Worm (Caenorhabditis elegans) whole organism, L2 larva: ENCODE results near the gene nyn-3.

Source experiments
- C34F6.9 ChIP-seq: fragments of 150-350 bp; optimal IDR thresholded peaks from 2 replicates; lab custom pipeline; 2014; ENCODE audit warnings: missing biosample characterization, missing genetic modification characterization
- F13H6.1 ChIP-seq: sonication (generic microtip); optimal IDR thresholded peaks from 2 replicates; lab custom pipeline; 2016; ENCODE audit warnings: missing genetic modification characterization, missing compliant biosample characterization
- R02D3.7 ChIP-seq: fragments of 150-350 bp; optimal IDR thresholded peaks from 2 replicates; lab custom pipeline; 2014; ENCODE audit warnings: missing biosample characterization, missing genetic modification characterization
- ZK546.5 ChIP-seq: sonication (generic microtip); optimal IDR thresholded peaks from 2 replicates; lab custom pipeline; 2017; ENCODE audit warnings: missing biosample characterization, missing genetic modification characterization
- ama-1 ChIP-seq: fragments of 150-350 bp; optimal IDR thresholded peaks from 2 replicates; lab custom pipeline; 2018; ENCODE audit warnings: inconsistent platforms
- blmp-1 ChIP-seq: sonication (generic microtip); optimal IDR thresholded peaks from 2 replicates; lab custom pipeline; 2017; ENCODE audit warnings: missing genetic modification characterization, mild to moderate bottlenecking, missing compliant biosample characterization, antibody characterized with exemption, moderate library complexity; ENCODE audit not compliant: insufficient read depth
- ceh-82 ChIP-seq: fragments of 150-350 bp; optimal IDR thresholded peaks from 2 replicates; lab custom pipeline; 2014; ENCODE audit warnings: missing biosample characterization, missing genetic modification characterization
- crh-2 ChIP-seq: sonication (generic microtip); optimal IDR thresholded peaks from 2 replicates; lab custom pipeline; 2017; ENCODE audit warnings: missing biosample characterization, missing genetic modification characterization
- dmd-4 ChIP-seq: sonication (generic microtip); optimal IDR thresholded peaks from 2 replicates; lab custom pipeline; 2017; ENCODE audit warnings: missing biosample characterization, missing genetic modification characterization
- egl-27 ChIP-seq: sonication (generic microtip); optimal IDR thresholded peaks from 3 replicates; lab custom pipeline; 2017; ENCODE audit warnings: missing biosample characterization, missing genetic modification reagents, missing genetic modification characterization
- elt-3 ChIP-seq: sonication (generic microtip); optimal IDR thresholded peaks from 2 replicates; lab custom pipeline; 2017; ENCODE audit warnings: missing biosample characterization, missing genetic modification characterization
- fos-1 ChIP-seq: fragments of 150-350 bp; optimal IDR thresholded peaks from 2 replicates; lab custom pipeline; 2014; ENCODE audit warnings: missing biosample characterization, missing genetic modification characterization
- gmeb-1 ChIP-seq: fragments of 150-350 bp; optimal IDR thresholded peaks from 2 replicates; lab custom pipeline; 2014; ENCODE audit warnings: missing biosample characterization, missing genetic modification characterization
- lin-11 ChIP-seq: fragments of 150-350 bp; sonication (generic microtip); optimal IDR thresholded peaks from 2 replicates; lab custom pipeline; 2014; ENCODE audit warnings: missing biosample characterization, missing genetic modification characterization, inconsistent platforms, mixed read lengths
- lin-13 ChIP-seq: fragments of 150-350 bp; optimal IDR thresholded peaks from 2 replicates; lab custom pipeline; 2014; ENCODE audit warnings: missing biosample characterization, missing genetic modification reagents, missing genetic modification characterization
- lin-39 ChIP-seq: fragments of 150-350 bp; optimal IDR thresholded peaks from 2 replicates; lab custom pipeline; 2014; ENCODE audit warnings: missing biosample characterization, missing genetic modification reagents, missing genetic modification characterization
- lsy-2 ChIP-seq, 2 experiments: fragments of 150-350 bp in 1 of 2; sonication (generic microtip) in 1 of 2; optimal IDR thresholded peaks; 2 replicates each; lab custom pipeline; 2014 to 2017; ENCODE audit warnings: missing biosample characterization in 2 of 2, missing genetic modification characterization in 2 of 2
- mbf-1 ChIP-seq: sonication (generic microtip); optimal IDR thresholded peaks from 2 replicates; lab custom pipeline; 2017; ENCODE audit warnings: missing biosample characterization, missing genetic modification characterization
- mdl-1 ChIP-seq, 2 experiments: fragments of 150-350 bp in 1 of 2; sonication (generic microtip) in 1 of 2; optimal IDR thresholded peaks; 2 replicates each; lab custom pipeline; 2017; ENCODE audit warnings: missing biosample characterization in 2 of 2, missing genetic modification characterization in 2 of 2
- nhr-12 ChIP-seq: fragments of 150-350 bp; optimal IDR thresholded peaks from 2 replicates; lab custom pipeline; 2014; ENCODE audit warnings: missing biosample characterization, missing genetic modification characterization
- nhr-129 ChIP-seq: fragments of 150-350 bp; optimal IDR thresholded peaks from 2 replicates; lab custom pipeline; 2014; ENCODE audit warnings: missing biosample characterization, missing genetic modification characterization
- nhr-21 ChIP-seq: fragments of 150-350 bp; optimal IDR thresholded peaks from 2 replicates; lab custom pipeline; 2014; ENCODE audit warnings: missing biosample characterization, missing genetic modification characterization
- nhr-23 ChIP-seq: fragments of 150-350 bp; optimal IDR thresholded peaks from 2 replicates; lab custom pipeline; 2014; ENCODE audit warnings: missing biosample characterization, missing genetic modification reagents, missing genetic modification characterization
- nhr-237 ChIP-seq: fragments of 150-350 bp; optimal IDR thresholded peaks from 2 replicates; lab custom pipeline; 2014; ENCODE audit warnings: missing biosample characterization, missing genetic modification characterization
- nhr-25 ChIP-seq: fragments of 150-350 bp; sonication (generic microtip); optimal IDR thresholded peaks from 3 replicates; lab custom pipeline; 2014; ENCODE audit warnings: missing biosample characterization, missing genetic modification characterization
- nhr-77 ChIP-seq: fragments of 150-350 bp; optimal IDR thresholded peaks from 2 replicates; lab custom pipeline; 2014; ENCODE audit warnings: missing biosample characterization, missing genetic modification characterization
- peb-1 ChIP-seq: fragments of 150-350 bp; optimal IDR thresholded peaks from 2 replicates; lab custom pipeline; 2014; ENCODE audit warnings: missing biosample characterization, missing genetic modification characterization
- skn-1 ChIP-seq: sonication (generic microtip); optimal IDR thresholded peaks from 2 replicates; lab custom pipeline; 2017; ENCODE audit warnings: missing biosample characterization, missing genetic modification characterization
- sma-9 ChIP-seq, 2 experiments: fragments of 150-350 bp in 1 of 2; sonication (generic microtip) in 1 of 2; optimal IDR thresholded peaks; 2 replicates each; lab custom pipeline; 2014 to 2016; ENCODE audit warnings: missing genetic modification characterization in 2 of 2, mild to moderate bottlenecking in 1 of 2, missing biosample characterization in 1 of 2, missing compliant biosample characterization in 1 of 2, missing genetic modification reagents in 1 of 2, moderate library complexity in 1 of 2
- snpc-4 ChIP-seq: fragments of 150-350 bp; optimal IDR thresholded peaks from 2 replicates; lab custom pipeline; 2014; ENCODE audit warnings: missing biosample characterization, missing genetic modification characterization
- unc-39 ChIP-seq: fragments of 150-350 bp; optimal IDR thresholded peaks from 2 replicates; lab custom pipeline; 2014; ENCODE audit warnings: missing biosample characterization, missing genetic modification characterization
- unc-55 ChIP-seq: fragments of 150-350 bp; sonication (generic microtip); optimal IDR thresholded peaks from 3 replicates; lab custom pipeline; 2014; ENCODE audit warnings: missing biosample characterization, missing genetic modification reagents, missing genetic modification characterization
- unc-62 ChIP-seq: fragments of 150-350 bp; optimal IDR thresholded peaks from 2 replicates; lab custom pipeline; 2014; ENCODE audit warnings: missing biosample characterization, missing genetic modification reagents, missing genetic modification characterization
- ztf-1 ChIP-seq: fragments of 200-800 bp; sonication (Bioruptor generic); conservative IDR thresholded peaks from 2 replicates; pipeline ENCODE4 v1.3.6; 2022; ENCODE audit warnings: missing genetic modification characterization, missing compliant biosample characterization
- ztf-4 ChIP-seq: fragments of 150-350 bp; optimal IDR thresholded peaks from 2 replicates; lab custom pipeline; 2014; ENCODE audit warnings: missing biosample characterization, missing genetic modification characterization

The nyn-3 gene

DNA sequence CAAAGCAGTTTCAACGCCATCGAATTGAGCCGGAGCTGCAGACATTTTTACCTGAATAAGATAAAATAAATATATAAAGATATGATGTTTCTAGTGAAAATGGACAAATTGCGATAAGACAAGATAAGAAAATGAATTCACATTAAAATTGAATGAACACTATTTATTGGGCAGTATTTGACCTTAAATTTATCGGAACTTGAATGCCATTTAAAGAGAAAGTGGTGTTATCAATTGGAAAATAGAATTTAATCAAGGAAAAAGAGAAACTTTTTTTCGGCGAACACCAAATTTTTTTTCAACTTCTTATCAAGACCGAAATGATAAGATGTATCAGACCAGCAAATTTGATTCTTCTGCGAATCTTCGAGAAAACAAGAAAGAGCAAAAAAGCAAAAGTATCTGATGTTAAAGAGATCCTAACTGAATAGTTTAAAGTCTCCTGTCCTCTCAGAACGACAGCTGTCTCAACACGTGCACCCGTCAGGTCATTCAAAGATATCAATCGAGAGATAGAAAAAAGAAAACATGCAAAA lies 2.3 kb downstream of the nyn-3 start, which contains the start of gene upb-1:
upb-1 (minus strand) TSS at position 51 of the 536 bp plus-strand sequence.
- TF ChIP-seq nhr-25 (tag; lab: Kevin White, UChicago) (no peak), nhr-23 (tag; lab: Kevin White, UChicago) (no peak), sma-9 (GFP tag; optimal IDR thresholded peaks at IDR 0.05; lab: Kevin White, UChicago) (peak; percentile 63), sma-9 (tag; optimal IDR thresholded peaks at IDR 0.05; lab: Kevin White, UChicago) (no peak), lsy-2 (tag; optimal IDR thresholded peaks at IDR 0.05; lab: Kevin White, UChicago) (peak in 1 of 2 experiments; percentile 52), blmp-1 (tag; lab: Kevin White, UChicago) (peak; percentile 23), F13H6.1 (tag; lab: Kevin White, UChicago) (peak; percentile 63), C34F6.9 (tag; lab: Kevin White, UChicago) (peak; percentile 47), nhr-129 (peak; percentile 53), fos-1 (tag; lab: Kevin White, UChicago) (peak; percentile 41)

DNA sequence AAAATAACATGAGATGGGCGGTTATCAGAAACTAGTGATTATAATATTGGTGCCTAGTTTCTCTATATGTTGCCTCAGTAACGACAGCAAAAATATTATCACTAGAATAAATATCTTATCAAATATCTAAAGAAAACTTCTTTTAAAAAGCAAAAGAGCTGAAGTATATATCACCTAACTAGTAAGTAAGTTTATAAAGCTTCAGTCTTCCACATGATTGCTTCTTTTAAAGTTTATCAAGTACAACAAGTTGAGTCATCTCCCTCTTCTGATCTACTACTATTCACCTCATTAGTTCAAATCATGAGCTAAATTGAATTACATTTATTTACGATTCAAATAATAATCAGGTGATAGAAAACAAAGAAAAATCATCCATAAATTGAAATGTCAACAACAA lies 4.3 kb downstream of the nyn-3 start:
- TF ChIP-seq lsy-2 (tag; optimal IDR thresholded peaks at IDR 0.05; lab: Kevin White, UChicago) (peak in 1 of 2 experiments; percentile 14), egl-27 (tag; lab: Kevin White, UChicago) (no peak), fos-1 (tag; lab: Kevin White, UChicago) (no peak), ztf-4 (peak; percentile 58), elt-3 (tag; lab: Kevin White, UChicago) (no peak), peb-1 (tag; lab: Kevin White, UChicago) (no peak)

DNA sequence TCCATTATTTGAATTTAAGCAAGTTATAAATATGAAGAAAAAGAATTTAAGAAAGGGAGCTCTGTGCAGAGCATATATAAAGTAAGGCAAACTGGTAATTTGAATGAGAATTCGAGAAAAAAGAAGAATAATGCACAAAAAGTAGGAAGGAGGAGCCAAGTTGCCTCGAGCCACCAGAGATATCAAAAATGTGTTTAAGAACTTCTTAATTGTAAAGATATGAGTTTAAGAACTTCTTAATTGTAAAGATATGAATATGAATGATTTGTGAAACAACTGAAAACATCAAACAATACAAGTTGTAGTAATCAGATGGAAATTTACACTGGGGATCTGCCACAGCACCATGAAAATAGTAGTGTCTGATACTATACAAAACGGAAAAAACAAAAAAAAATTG lies 5.6 kb downstream of the nyn-3 start, which contains the start of gene F13H8.6:
F13H8.6 (minus strand) TSS at position 101 of the 400 bp plus-strand sequence.
- TF ChIP-seq dmd-4, result no peak
- no peak for TF ChIP-seq elt-3 (tag; lab: Kevin White, UChicago)
- no peak for TF ChIP-seq nhr-237 (tag; lab: Kevin White, UChicago)
- no peak for TF ChIP-seq nhr-21 (tag; lab: Kevin White, UChicago)
- no peak for TF ChIP-seq crh-2 (tag; lab: Kevin White, UChicago)
- no peak for TF ChIP-seq lin-11 (tag; lab: Kevin White, UChicago)
- no peak for TF ChIP-seq ceh-82 (tag; lab: Kevin White, UChicago)
- TF ChIP-seq unc-39 (tag; lab: Kevin White, UChicago), result no peak
- TF ChIP-seq ZK546.5, result no peak
- no peak for TF ChIP-seq R02D3.7 (tag; lab: Kevin White, UChicago)

DNA sequence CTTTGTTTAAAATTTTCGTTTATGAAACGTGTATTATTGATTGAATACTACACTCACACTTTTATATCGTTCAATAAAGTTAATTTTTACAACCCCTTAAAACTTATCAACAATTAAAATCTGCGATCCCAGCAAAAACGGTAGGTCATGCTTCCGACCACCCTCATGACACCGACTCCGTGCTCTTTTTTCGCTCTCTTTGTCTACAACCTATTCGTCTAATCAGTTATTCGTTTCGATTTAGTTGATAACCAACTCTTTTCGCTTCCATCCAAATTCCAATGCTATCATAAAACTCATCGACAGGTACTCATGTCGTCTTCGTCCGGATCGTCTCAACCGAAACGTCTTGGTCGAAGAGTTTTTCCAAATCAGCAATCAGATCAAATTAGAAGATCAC lies 9.4 kb downstream of the nyn-3 start, which contains the start of gene F13H8.1:
F13H8.1 (plus strand) TSS at position 311 of the 400 bp plus-strand sequence.
- TF ChIP-seq ama-1 (no peak), nhr-12 (tag; lab: Kevin White, UChicago) (no peak), unc-39 (tag; lab: Kevin White, UChicago) (no peak), nhr-23 (tag; lab: Kevin White, UChicago) (no peak), mbf-1 (tag; lab: Kevin White, UChicago) (no peak), C34F6.9 (tag; lab: Kevin White, UChicago) (no peak), nhr-77 (tag; lab: Kevin White, UChicago) (no peak), ztf-1 (no peak), nhr-25 (tag; lab: Kevin White, UChicago) (no peak), unc-55 (GFP tag; lab: Kevin White, UChicago) (no peak), sma-9 (GFP tag; optimal IDR thresholded peaks at IDR 0.05; lab: Kevin White, UChicago) (peak; percentile 19), sma-9 (tag; optimal IDR thresholded peaks at IDR 0.05; lab: Kevin White, UChicago) (no peak), gmeb-1 (tag; lab: Kevin White, UChicago) (no peak), snpc-4 (tag; lab: Kevin White, UChicago) (no peak), fos-1 (tag; lab: Kevin White, UChicago) (peak; percentile 60), mdl-1 (tag; optimal IDR thresholded peaks at IDR 0.05; lab: Kevin White, UChicago) (no peak), skn-1 (tag; lab: Kevin White, UChicago) (no peak), blmp-1 (tag; lab: Kevin White, UChicago) (no peak), lin-11 (tag; lab: Kevin White, UChicago) (no peak), unc-62 (no peak), lin-39 (no peak), dmd-4 (no peak), crh-2 (tag; lab: Kevin White, UChicago) (peak; percentile 51), lin-13 (GFP tag; lab: Kevin White, UChicago) (no peak)
- TF ChIP-seq, all 48 proteins: peak for 3
